Fruit fly (Drosophila melanogaster) whole organism, embryonic: ENCODE data around the gene CG17107.
A peak's percentile ranks its signal among the peaks of the same experiment; 100 is the strongest.

Experiments used
- Abd-B ChIP-seq: fragments of 200-800 bp; sonication (Bioruptor generic); optimal IDR thresholded peaks from 2 replicates; lab custom pipeline; 2018; ENCODE audit warnings: missing biosample characterization, mild to moderate bottlenecking, missing genetic modification characterization, moderate library complexity
- Blimp-1 ChIP-seq: fragments of 200-800 bp; sonication (Bioruptor generic); optimal IDR thresholded peaks from 3 replicates; lab custom pipeline; 2018; ENCODE audit warnings: missing biosample characterization, missing genetic modification characterization, mild to moderate bottlenecking, moderate library complexity, missing genetic modification reagents
- CG10321 ChIP-seq: fragments of 200-800 bp; sonication (Bioruptor generic); IDR thresholded peaks from 2 replicates; pipeline ENCODE4 v1.3.6; 2022; ENCODE audit warnings: missing biosample characterization, missing genetic modification characterization
- CG12071 ChIP-seq: fragments of 200-800 bp; sonication (Bioruptor generic); optimal IDR thresholded peaks from 3 replicates; lab custom pipeline; 2018; ENCODE audit warnings: missing biosample characterization, mild to moderate bottlenecking, missing genetic modification characterization
- CG1233 ChIP-seq: fragments of 200-800 bp; sonication (Bioruptor generic); optimal IDR thresholded peaks from 4 replicates; lab custom pipeline; 2018; ENCODE audit warnings: missing biosample characterization, mild to moderate bottlenecking, missing genetic modification characterization
- CG15073 ChIP-seq: fragments of 200-800 bp; sonication (Bioruptor generic); optimal IDR thresholded peaks from 2 replicates; lab custom pipeline; 2016; ENCODE audit warnings: missing biosample characterization, missing genetic modification characterization
- CG17385 ChIP-seq: fragments of 200-800 bp; sonication (Bioruptor generic); optimal IDR thresholded peaks from 3 replicates; lab custom pipeline; 2018; ENCODE audit warnings: missing biosample characterization, mild to moderate bottlenecking, missing genetic modification characterization
- CG1832 ChIP-seq: fragments of 200-800 bp; sonication (Bioruptor generic); optimal IDR thresholded peaks from 2 replicates; lab custom pipeline; 2017; ENCODE audit warnings: missing biosample characterization, mild to moderate bottlenecking, missing genetic modification characterization, inconsistent platforms
- CG18619 ChIP-seq: fragments of 200-800 bp; sonication (Bioruptor generic); optimal IDR thresholded peaks from 3 replicates; lab custom pipeline; 2017; ENCODE audit warnings: missing biosample characterization, mild to moderate bottlenecking, missing genetic modification characterization
- CG2712 ChIP-seq: fragments of 200-800 bp; optimal IDR thresholded peaks from 3 replicates; lab custom pipeline; 2019; ENCODE audit warnings: missing biosample characterization, mild to moderate bottlenecking, missing genetic modification characterization, moderate library complexity
- CG32532 ChIP-seq: fragments of 200-800 bp; sonication (Bioruptor generic); IDR thresholded peaks from 2 replicates; pipeline ENCODE4 v1.3.6; 2022; ENCODE audit warnings: missing biosample characterization, missing genetic modification characterization
- CG3281 ChIP-seq: fragments of 200-800 bp; sonication (Bioruptor generic); optimal IDR thresholded peaks from 3 replicates; lab custom pipeline; 2017; ENCODE audit warnings: missing biosample characterization, mild to moderate bottlenecking, missing genetic modification characterization
- CG4424 ChIP-seq: fragments of 200-800 bp; sonication (Bioruptor generic); optimal IDR thresholded peaks from 3 replicates; lab custom pipeline; 2016; ENCODE audit warnings: missing biosample characterization, missing genetic modification characterization
- CG4854 ChIP-seq: fragments of 200-800 bp; sonication (Bioruptor generic); optimal IDR thresholded peaks from 2 replicates; lab custom pipeline; 2016; ENCODE audit warnings: missing biosample characterization, missing genetic modification characterization, inconsistent platforms
- CG6175 ChIP-seq: fragments of 200-800 bp; sonication (Bioruptor generic); IDR thresholded peaks from 3 replicates; pipeline ENCODE4 v1.3.6; 2022; ENCODE audit warnings: missing biosample characterization, missing genetic modification characterization
- CG6254 ChIP-seq: fragments of 200-800 bp; sonication (Bioruptor generic); optimal IDR thresholded peaks from 3 replicates; lab custom pipeline; 2017; ENCODE audit warnings: mild to moderate bottlenecking, missing biosample characterization, missing genetic modification reagents, missing genetic modification characterization
- CG7271 ChIP-seq: fragments of 200-800 bp; sonication (Bioruptor generic); optimal IDR thresholded peaks from 2 replicates; lab custom pipeline; 2018; ENCODE audit warnings: missing biosample characterization, mild to moderate bottlenecking, missing genetic modification characterization, moderate library complexity
- CG7839 ChIP-seq: fragments of 200-800 bp; sonication (Bioruptor generic); optimal IDR thresholded peaks from 3 replicates; lab custom pipeline; 2018; ENCODE audit warnings: missing biosample characterization, mild to moderate bottlenecking, missing genetic modification characterization, moderate library complexity
- Dek ChIP-seq: fragments of 200-800 bp; sonication (Bioruptor generic); optimal IDR thresholded peaks from 3 replicates; lab custom pipeline; 2019; ENCODE audit warnings: missing biosample characterization, mild to moderate bottlenecking, missing genetic modification characterization, moderate library complexity
- E2f1 ChIP-seq: fragments of 200-800 bp; sonication (Bioruptor generic); IDR thresholded peaks from 2 replicates; pipeline ENCODE4 v1.3.6; 2022; ENCODE audit warnings: missing biosample characterization, missing genetic modification characterization
- E2f2 ChIP-seq: fragments of 200-800 bp; sonication (Bioruptor generic); IDR thresholded peaks from 2 replicates; pipeline ENCODE4 v1.3.6; 2022; ENCODE audit warnings: missing biosample characterization, missing genetic modification characterization
- Ets97D ChIP-seq: fragments of 200-800 bp; sonication (Bioruptor generic); optimal IDR thresholded peaks from 3 replicates; lab custom pipeline; 2016; ENCODE audit warnings: missing biosample characterization, missing genetic modification characterization
- Gug ChIP-seq: fragments of 200-800 bp; sonication (Bioruptor generic); IDR thresholded peaks from 4 replicates; pipeline ENCODE4 v1.3.6; 2022; ENCODE audit warnings: missing biosample characterization, missing genetic modification characterization
- MTF-1 ChIP-seq: fragments of 200-800 bp; sonication (Bioruptor generic); optimal IDR thresholded peaks from 2 replicates; lab custom pipeline; 2018; ENCODE audit warnings: missing biosample characterization, mild to moderate bottlenecking, missing genetic modification characterization, borderline replicate concordance
- NK7.1 ChIP-seq: fragments of 200-800 bp; sonication (Bioruptor generic); optimal IDR thresholded peaks from 3 replicates; lab custom pipeline; 2016; ENCODE audit warnings: missing biosample characterization, missing genetic modification characterization
- Oli ChIP-seq: fragments of 200-800 bp; sonication (Bioruptor generic); optimal IDR thresholded peaks from 2 replicates; lab custom pipeline; 2018; ENCODE audit warnings: missing biosample characterization, mild to moderate bottlenecking, missing genetic modification characterization, moderate library complexity
- Rfx ChIP-seq: fragments of 200-800 bp; sonication (Bioruptor generic); IDR thresholded peaks from 2 replicates; pipeline ENCODE4 v1.3.6; 2022; ENCODE audit warnings: missing biosample characterization, missing genetic modification characterization
- Usf ChIP-seq: fragments of 200-800 bp; sonication (Bioruptor generic); optimal IDR thresholded peaks from 2 replicates; lab custom pipeline; 2017; ENCODE audit warnings: missing genotype, missing biosample characterization, missing genetic modification characterization
- YL-1 ChIP-seq: fragments of 200-800 bp; sonication (Bioruptor generic); optimal IDR thresholded peaks from 3 replicates; lab custom pipeline; 2017; ENCODE audit warnings: missing biosample characterization, mild to moderate bottlenecking, missing genetic modification characterization
- al ChIP-seq: fragments of 200-800 bp; sonication (Bioruptor generic); IDR thresholded peaks from 2 replicates; pipeline ENCODE4 v1.3.6; 2022; ENCODE audit warnings: missing biosample characterization, missing genetic modification characterization
- ap ChIP-seq: fragments of 200-800 bp; sonication (Bioruptor generic); IDR thresholded peaks from 2 replicates; pipeline ENCODE4 v1.3.6; 2022; ENCODE audit warnings: missing biosample characterization, missing genetic modification characterization
- bcd ChIP-seq: fragments of 200-800 bp; sonication (Bioruptor generic); optimal IDR thresholded peaks from 2 replicates; lab custom pipeline; 2017; ENCODE audit warnings: missing biosample characterization, mild to moderate bottlenecking, missing genetic modification characterization
- chif ChIP-seq, 2 experiments: fragments of 200-800 bp; sonication (Bioruptor generic); optimal IDR thresholded peaks; 3 replicates each; lab custom pipeline; 2016; ENCODE audit warnings: missing biosample characterization in 2 of 2, missing genetic modification characterization in 2 of 2
- chm ChIP-seq: fragments of 200-800 bp; sonication (Bioruptor generic); IDR thresholded peaks from 2 replicates; pipeline ENCODE4 v1.3.6; 2022; ENCODE audit warnings: missing biosample characterization, missing genetic modification characterization
- danr ChIP-seq: fragments of 200-800 bp; sonication (Bioruptor generic); IDR thresholded peaks from 2 replicates; pipeline ENCODE4 v1.3.6; 2022; ENCODE audit warnings: missing biosample characterization, missing genetic modification characterization
- disco-r ChIP-seq: fragments of 200-800 bp; sonication (Bioruptor generic); optimal IDR thresholded peaks from 2 replicates; lab custom pipeline; 2016; ENCODE audit warnings: missing biosample characterization, missing genetic modification characterization
- dpn ChIP-seq, 2 experiments: fragments of 200-800 bp; sonication (Bioruptor generic); optimal IDR thresholded peaks; 3 replicates each; lab custom pipeline; 2016; ENCODE audit warnings: missing biosample characterization in 2 of 2, missing genetic modification characterization in 2 of 2
- dysf ChIP-seq: fragments of 200-800 bp; sonication (Bioruptor generic); IDR thresholded peaks from 3 replicates; pipeline ENCODE4 v1.3.6; 2022; ENCODE audit warnings: missing biosample characterization, missing genetic modification characterization
- grn ChIP-seq: fragments of 200-800 bp; sonication (Bioruptor generic); optimal IDR thresholded peaks from 3 replicates; lab custom pipeline; 2017; ENCODE audit warnings: missing biosample characterization, missing genetic modification characterization
- her ChIP-seq: fragments of 200-800 bp; sonication (Bioruptor generic); optimal IDR thresholded peaks from 2 replicates; lab custom pipeline; 2016; ENCODE audit warnings: missing biosample characterization, missing genetic modification characterization
- nau ChIP-seq: fragments of 200-800 bp; sonication (Bioruptor generic); optimal IDR thresholded peaks from 3 replicates; lab custom pipeline; 2017; ENCODE audit warnings: missing biosample characterization, mild to moderate bottlenecking, missing genetic modification characterization, missing genetic modification reagents
- p53 ChIP-seq: fragments of 200-800 bp; sonication (Bioruptor generic); optimal IDR thresholded peaks from 2 replicates; lab custom pipeline; 2016; ENCODE audit warnings: missing biosample characterization, missing genetic modification characterization
- phol ChIP-seq: fragments of 200-800 bp; sonication (Bioruptor generic); optimal IDR thresholded peaks from 3 replicates; lab custom pipeline; 2018; ENCODE audit warnings: missing biosample characterization, mild to moderate bottlenecking, missing genetic modification characterization, moderate library complexity
- rib ChIP-seq: fragments of 200-800 bp; sonication (Bioruptor generic); IDR thresholded peaks from 2 replicates; pipeline ENCODE4 v1.3.6; 2022; ENCODE audit warnings: missing biosample characterization, missing genetic modification characterization
- sisA ChIP-seq: fragments of 200-800 bp; sonication (Bioruptor generic); IDR thresholded peaks from 2 replicates; pipeline ENCODE4 v1.3.6; 2022; ENCODE audit warnings: missing biosample characterization, missing genetic modification characterization
- slbo ChIP-seq: fragments of 200-800 bp; sonication (Bioruptor generic); IDR thresholded peaks from 2 replicates; pipeline ENCODE4 v1.3.6; 2022; ENCODE audit warnings: missing biosample characterization, missing genetic modification characterization
- sna ChIP-seq: fragments of 200-800 bp; sonication (Bioruptor generic); IDR thresholded peaks from 2 replicates; pipeline ENCODE4 v1.3.6; 2022; ENCODE audit warnings: missing biosample characterization, missing genetic modification characterization; ENCODE audit not compliant: partially characterized antibody
- sr ChIP-seq: fragments of 200-800 bp; sonication (Bioruptor generic); IDR thresholded peaks from 3 replicates; pipeline ENCODE4 v1.3.6; 2022; ENCODE audit warnings: missing biosample characterization, missing genetic modification characterization
- ssp ChIP-seq: fragments of 200-800 bp; sonication (Bioruptor generic); IDR thresholded peaks from 2 replicates; pipeline ENCODE4 v1.3.6; 2022; ENCODE audit warnings: missing biosample characterization, missing genetic modification characterization
- tap ChIP-seq: fragments of 200-800 bp; optimal IDR thresholded peaks from 3 replicates; lab custom pipeline; 2019; ENCODE audit warnings: missing biosample characterization, mild to moderate bottlenecking, missing genetic modification characterization, moderate library complexity
- unc-4 ChIP-seq: fragments of 200-800 bp; sonication (Bioruptor generic); IDR thresholded peaks from 2 replicates; pipeline ENCODE4 v1.3.6; 2022; ENCODE audit warnings: missing biosample characterization, missing genetic modification characterization; ENCODE audit not compliant: partially characterized antibody

Gene CG17107

DNA sequence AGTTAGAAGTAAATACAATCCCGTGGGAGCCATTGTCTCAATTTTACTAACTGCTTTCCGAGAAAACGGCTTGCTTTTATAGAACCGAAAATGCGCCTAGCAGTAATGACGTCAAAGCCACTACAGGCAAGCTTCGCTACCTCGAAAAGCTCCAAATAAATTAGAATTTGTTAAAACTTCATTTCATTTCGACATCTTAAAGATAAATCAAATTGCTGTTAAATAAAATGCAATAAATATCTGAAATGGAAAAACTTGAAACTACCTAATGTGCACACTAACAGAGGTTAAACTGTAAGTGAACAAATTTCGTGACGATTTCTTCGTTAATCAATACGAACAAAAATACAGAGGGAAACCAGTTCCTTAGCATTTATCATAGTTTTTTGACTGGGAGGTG is 16.3 kb downstream of the CG17107 start, which contains the start of gene CG7300 (continued):
- no peak for TF ChIP-seq MTF-1
- TF ChIP-seq Dek (tag; lab: Kevin White, UChicago) = peak; percentile 47
- no peak for TF ChIP-seq disco-r
- no peak for TF ChIP-seq sna (GFP tag; lab: Robert Waterston, UW)
- no peak for TF ChIP-seq nau (GFP tag; lab: Kevin White, UChicago)
- TF ChIP-seq Abd-B (GFP tag; lab: Kevin White, UChicago) = peak; percentile 20
- TF ChIP-seq ap (GFP tag; lab: Robert Waterston, UW) = no peak
- no peak for TF ChIP-seq Usf
- TF ChIP-seq p53 (GFP tag; lab: Kevin White, UChicago) = no peak
- TF ChIP-seq CG4854 (GFP tag; lab: Kevin White, UChicago) = peak; percentile 36
- peak; percentile 45 to 52 for TF ChIP-seq dpn (GFP tag; optimal IDR thresholded peaks at IDR 0.05; lab: Kevin White, UChicago)
- peak; percentile 76 for TF ChIP-seq dysf
- TF ChIP-seq CG2712 = peak; percentile 63
- peak; percentile 89 for TF ChIP-seq Rfx
- peak; percentile 58 for TF ChIP-seq bcd
- peak; percentile 49 for TF ChIP-seq CG17385
- peak; percentile 26 to 40 for TF ChIP-seq chif (GFP tag; optimal IDR thresholded peaks at IDR 0.05; lab: Kevin White, UChicago)
- TF ChIP-seq tap (tag; lab: Kevin White, UChicago) = peak; percentile 32
- peak; percentile 81 for TF ChIP-seq slbo (GFP tag; lab: Robert Waterston, UW)
- peak; percentile 84 for TF ChIP-seq CG32532 (GFP tag; lab: Robert Waterston, UW)
- TF ChIP-seq danr (GFP tag; lab: Robert Waterston, UW) = no peak
- peak; percentile 23 for TF ChIP-seq CG18619 (GFP tag; lab: Kevin White, UChicago)
- no peak for TF ChIP-seq CG10321 (GFP tag; lab: Robert Waterston, UW)
- 0 out of 3 replicates have a peak, but pooled peaks have one; percentile 17 for TF ChIP-seq CG6175 (GFP tag; lab: Robert Waterston, UW)
- TF ChIP-seq NK7.1 (GFP tag; lab: Kevin White, UChicago) = peak; percentile 12
- TF ChIP-seq CG4424 (GFP tag; lab: Kevin White, UChicago) = peak; percentile 38
- no peak for TF ChIP-seq Ets97D (GFP tag; lab: Kevin White, UChicago)
- no peak for TF ChIP-seq sr (GFP tag; lab: Robert Waterston, UW)
- TF ChIP-seq her (GFP tag; lab: Kevin White, UChicago) = peak; percentile 45
- no peak for TF ChIP-seq CG7271 (tag; lab: Kevin White, UChicago)
- peak; percentile 52 for TF ChIP-seq CG1233 (GFP tag; lab: Kevin White, UChicago)
- TF ChIP-seq unc-4 (GFP tag; lab: Robert Waterston, UW) = no peak
- peak; percentile 37 for TF ChIP-seq CG12071 (GFP tag; lab: Kevin White, UChicago)
- TF ChIP-seq YL-1 (GFP tag; lab: Kevin White, UChicago) = no peak
- TF ChIP-seq al (GFP tag; lab: Robert Waterston, UW) = peak; percentile 73
- no peak for TF ChIP-seq grn (GFP tag; lab: Kevin White, UChicago)
- TF ChIP-seq phol = peak; percentile 51
- TF ChIP-seq Gug (GFP tag; lab: Robert Waterston, UW) = peak; percentile 44; the same call in 2 of the 4 replicates
- peak; percentile 41; the same call in 1 of the 2 replicates for TF ChIP-seq E2f1 (GFP tag; lab: Robert Waterston, UW)
- TF ChIP-seq E2f2 (GFP tag; lab: Robert Waterston, UW) = peak; percentile 30; the same call in 1 of the 2 replicates
- TF ChIP-seq CG3281 (GFP tag; lab: Kevin White, UChicago) = peak; percentile 64
- TF ChIP-seq Oli (tag; lab: Kevin White, UChicago) = peak; percentile 57
- no peak for TF ChIP-seq CG1832
- TF ChIP-seq rib (GFP tag; lab: Robert Waterston, UW) = no peak
- TF ChIP-seq CG7839 (tag; lab: Kevin White, UChicago) = peak; percentile 74
- TF ChIP-seq Blimp-1 (GFP tag; lab: Kevin White, UChicago) = peak; percentile 70
- peak; percentile 42; the same call in 1 of the 2 replicates for TF ChIP-seq chm
- TF ChIP-seq CG15073 (GFP tag; lab: Kevin White, UChicago) = no peak
- TF ChIP-seq ssp (GFP tag; lab: Robert Waterston, UW) = peak; percentile 34; the same call in 1 of the 2 replicates
- peak; percentile 9 for TF ChIP-seq CG6254 (GFP tag; lab: Kevin White, UChicago)
- TF ChIP-seq sisA (GFP tag; lab: Robert Waterston, UW) = peak; percentile 27; the same call in 1 of the 2 replicates
